Worm (Caenorhabditis elegans): ENCODE data around the gene pqn-16.

The pqn-16 gene

DNA sequence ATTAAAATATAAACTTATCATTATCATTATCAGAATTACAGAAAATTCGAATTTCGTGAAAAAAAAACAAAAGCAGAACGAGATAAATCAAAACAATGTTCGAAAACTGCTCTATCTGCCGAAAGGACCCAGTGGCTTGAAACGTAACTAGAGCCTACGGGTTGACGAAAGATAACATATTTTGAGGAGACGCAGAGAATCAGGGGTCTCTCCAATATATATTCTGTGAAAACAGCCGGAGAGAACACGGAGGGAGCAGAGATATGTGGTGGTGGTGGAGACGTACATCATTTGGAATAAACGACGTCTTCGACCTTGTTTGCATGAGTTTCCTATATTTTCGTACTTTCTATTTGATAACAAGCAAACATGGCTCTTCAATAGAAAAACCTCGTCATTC is 35.0 kb downstream of the pqn-16 start:
- TF ChIP-seq nfya-1 (tag; optimal IDR thresholded peaks at IDR 0.05; ENCODE audit: insufficient read depth) (peak; percentile 27), nhr-237 (tag; optimal IDR thresholded peaks at IDR 0.05) (no peak), unc-62 (GFP tag; optimal IDR thresholded peaks at IDR 0.05) (no peak), tbx-2 (tag; optimal IDR thresholded peaks at IDR 0.05) (no peak), mml-1 (tag; optimal IDR thresholded peaks at IDR 0.05) (no peak), jun-1 (tag; optimal IDR thresholded peaks at IDR 0.05) (no peak), fkh-10 (GFP tag; optimal IDR thresholded peaks at IDR 0.05) (no peak), hmg-11 (tag; optimal IDR thresholded peaks at IDR 0.05) (peak; percentile 47)

DNA sequence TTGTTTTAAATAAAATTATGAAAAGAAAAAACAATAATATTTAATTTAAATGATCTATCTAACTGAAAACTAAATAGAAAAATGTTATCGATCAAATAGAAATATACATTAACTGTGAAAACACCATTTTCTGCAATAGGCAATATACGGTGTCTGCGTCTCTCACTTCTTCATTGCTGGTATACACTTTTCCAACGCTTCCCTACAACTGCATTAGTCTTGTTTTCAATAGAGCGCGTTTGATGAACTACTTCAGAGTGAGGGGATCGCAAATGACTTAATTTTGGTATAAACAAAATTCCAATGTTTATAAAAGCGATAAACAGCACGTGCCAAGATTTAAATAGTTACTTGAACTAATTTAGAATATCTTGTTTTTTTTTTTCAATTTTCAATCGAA is 38.6 kb downstream of the pqn-16 start:
- no peak for TF ChIP-seq nhr-28 (tag; optimal IDR thresholded peaks at IDR 0.05)
- TF ChIP-seq nhr-23 (tag; optimal IDR thresholded peaks at IDR 0.05), result peak; percentile 54
- no peak for TF ChIP-seq eor-1 (tag; optimal IDR thresholded peaks at IDR 0.05)
- peak; percentile 54 for TF ChIP-seq hmg-11 (tag; optimal IDR thresholded peaks at IDR 0.05)
- TF ChIP-seq pha-4 (tag; optimal IDR thresholded peaks at IDR 0.05), result peak; percentile 91
- peak; percentile 53 for TF ChIP-seq elt-2 (tag; optimal IDR thresholded peaks at IDR 0.05)
- no peak for TF ChIP-seq elt-1 (tag; optimal IDR thresholded peaks at IDR 0.05)
- no peak for TF ChIP-seq ceh-28 (tag; optimal IDR thresholded peaks at IDR 0.05)
- peak; percentile 73 for TF ChIP-seq snpc-4 (tag; optimal IDR thresholded peaks at IDR 0.05)
- TF ChIP-seq tbx-2 (tag; optimal IDR thresholded peaks at IDR 0.05), result no peak
- no peak for TF ChIP-seq sea-2 (GFP tag; optimal IDR thresholded peaks at IDR 0.05)
- no peak for TF ChIP-seq nhr-77 (tag; optimal IDR thresholded peaks at IDR 0.05)
- TF ChIP-seq aly-2 (tag; optimal IDR thresholded peaks at IDR 0.05), result no peak
- TF ChIP-seq daf-12 (tag; optimal IDR thresholded peaks at IDR 0.05), result no peak
- no peak for TF ChIP-seq nhr-67 (tag; optimal IDR thresholded peaks at IDR 0.05)
- peak; percentile 17 for TF ChIP-seq fkh-2 (tag; optimal IDR thresholded peaks at IDR 0.05)
- peak; percentile 33 for TF ChIP-seq pqm-1 (tag; optimal IDR thresholded peaks at IDR 0.05)
- no peak for TF ChIP-seq ceh-9 (tag; optimal IDR thresholded peaks at IDR 0.05)
- TF ChIP-seq jun-1 (tag; optimal IDR thresholded peaks at IDR 0.05), result no peak
- peak; percentile 90 for TF ChIP-seq lin-15B (tag; optimal IDR thresholded peaks at IDR 0.05)
- TF ChIP-seq zag-1 (tag; optimal IDR thresholded peaks at IDR 0.05), result no peak
- TF ChIP-seq ceh-82 (tag; optimal IDR thresholded peaks at IDR 0.05), result no peak
- TF ChIP-seq nhr-237 (tag; optimal IDR thresholded peaks at IDR 0.05), result no peak
- TF ChIP-seq ceh-16 (tag; optimal IDR thresholded peaks at IDR 0.05), result no peak
- peak; percentile 92 for TF ChIP-seq egl-5 (tag; optimal IDR thresholded peaks at IDR 0.05)
- TF ChIP-seq unc-62 (GFP tag; optimal IDR thresholded peaks at IDR 0.05), result no peak
- no peak for TF ChIP-seq ztf-4 (tag; optimal IDR thresholded peaks at IDR 0.05)
- TF ChIP-seq elt-3 (tag; optimal IDR thresholded peaks at IDR 0.05), result no peak
- TF ChIP-seq ztf-11 (tag; optimal IDR thresholded peaks at IDR 0.05), result no peak
- TF ChIP-seq skn-1 (tag; optimal IDR thresholded peaks at IDR 0.05), result no peak
- TF ChIP-seq R02D3.7 (tag; optimal IDR thresholded peaks at IDR 0.05), result no peak
- TF ChIP-seq unc-39 (tag; optimal IDR thresholded peaks at IDR 0.05), result no peak
- TF ChIP-seq nhr-12 (tag; optimal IDR thresholded peaks at IDR 0.05), result no peak
- no peak for TF ChIP-seq mdl-1 (tag; optimal IDR thresholded peaks at IDR 0.05)
- no peak for TF ChIP-seq egl-27 (tag; optimal IDR thresholded peaks at IDR 0.05)
- no peak for TF ChIP-seq nhr-43 (tag; optimal IDR thresholded peaks at IDR 0.05; ENCODE audit: poor library complexity, severe bottlenecking)
- no peak for TF ChIP-seq ZK546.5 (tag; optimal IDR thresholded peaks at IDR 0.05)
- no peak for TF ChIP-seq mml-1 (tag; optimal IDR thresholded peaks at IDR 0.05)
- TF ChIP-seq fos-1 (tag; optimal IDR thresholded peaks at IDR 0.05), result no peak
- no peak for TF ChIP-seq nhr-76 (tag; optimal IDR thresholded peaks at IDR 0.05)
- TF ChIP-seq nhr-25 (tag; optimal IDR thresholded peaks at IDR 0.05), result peak; percentile 80
- TF ChIP-seq ama-1 (optimal IDR thresholded peaks at IDR 0.05), result no peak
- TF ChIP-seq lin-39 (tag; optimal IDR thresholded peaks at IDR 0.05), result peak; percentile 79
- TF ChIP-seq lsy-12 (tag; optimal IDR thresholded peaks at IDR 0.05), result no peak
- no peak for TF ChIP-seq fkh-10 (GFP tag; optimal IDR thresholded peaks at IDR 0.05)
- TF ChIP-seq nfya-1 (tag; optimal IDR thresholded peaks at IDR 0.05; ENCODE audit: insufficient read depth), result peak; percentile 81

Measured in whole organism, L3 larva.